Fruit fly (Drosophila melanogaster) S2 (cell line): ENCODE data around the gene Or71a.

Experiments
- CG8478 ChIP-seq: fragments of >200 bp; optimal IDR thresholded peaks from 2 replicates; lab custom pipeline; 2018
- CTCF ChIP-seq, 2 experiments: fragments of >200 bp; optimal IDR thresholded peaks; 2 replicates each; lab custom pipeline; 2018

DNA sequence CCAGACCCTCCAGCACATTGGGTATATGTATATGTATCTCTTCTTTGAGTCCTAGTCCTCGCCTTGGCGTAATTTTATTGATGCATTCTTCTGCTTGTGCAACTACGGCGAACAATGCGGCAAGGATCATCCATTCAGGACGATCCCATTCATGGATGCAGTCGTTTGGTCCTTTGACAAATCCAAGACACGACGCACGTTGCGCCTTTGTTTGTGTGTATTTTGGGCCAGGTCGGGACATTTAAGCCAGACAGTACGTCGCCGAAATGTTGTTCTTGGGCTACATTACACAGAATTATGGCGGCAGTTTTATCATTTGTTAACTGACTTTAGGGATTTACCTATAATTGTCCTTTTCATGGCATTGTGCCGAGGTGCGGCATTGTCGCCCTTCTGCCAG lies 33.1 kb downstream of the Or71a start:
- TF ChIP-seq CTCF (optimal IDR thresholded peaks at IDR 0.05; lab: Kevin White, UChicago) (no peak), CG8478 (no peak)
